Worm (Caenorhabditis elegans): Measurements from ENCODE around the gene W01B6.8.

The W01B6.8 gene

DNA sequence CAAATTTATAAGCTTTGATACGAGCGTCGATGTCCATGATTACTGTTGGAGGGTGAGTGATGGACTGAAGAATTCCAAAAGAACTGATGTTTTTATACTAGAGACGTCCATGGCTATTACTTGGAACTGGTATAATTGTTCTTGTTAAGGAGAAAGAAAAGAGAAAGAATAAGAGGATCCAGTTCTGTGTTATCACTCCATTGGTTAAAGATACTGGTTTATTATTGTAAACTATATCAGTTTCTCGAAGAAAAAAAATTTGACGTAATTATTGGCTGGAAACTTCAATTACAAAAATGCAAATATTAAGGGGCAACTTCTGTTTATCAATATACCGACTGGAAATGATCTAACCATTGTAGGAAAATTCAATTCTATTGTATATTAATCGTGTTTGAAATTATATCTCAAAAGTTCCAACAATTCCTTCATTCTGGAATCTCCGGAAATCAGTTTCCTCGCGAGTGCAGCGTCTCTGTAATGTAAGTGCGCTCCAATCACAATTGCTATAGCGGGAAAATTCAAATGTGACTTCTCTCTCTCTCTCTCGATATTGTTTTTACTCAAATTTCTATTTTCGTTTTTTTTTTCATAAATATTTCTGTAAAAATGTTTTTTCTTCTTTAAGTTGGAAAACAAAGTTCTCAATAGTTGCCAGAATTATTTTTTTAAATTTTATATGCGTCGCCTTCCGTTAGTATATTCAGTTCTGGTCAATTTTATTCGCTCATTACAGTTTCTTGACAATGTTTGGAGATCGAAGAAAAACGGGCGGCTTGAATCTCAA lies 1.4 kb upstream of the W01B6.8 start, which contains the start of the genes col-2 and ndc-80 (continued):
- TF ChIP-seq mab-5 (tag; optimal IDR thresholded peaks at IDR 0.05) (no peak), unc-120 (tag; optimal IDR thresholded peaks at IDR 0.05; ENCODE audit: poor library complexity, severe bottlenecking) (peak; percentile 78), lin-32 (GFP tag; optimal IDR thresholded peaks at IDR 0.05) (no peak), blmp-1 (tag; optimal IDR thresholded peaks at IDR 0.05) (no peak), snpc-4 (tag; optimal IDR thresholded peaks at IDR 0.05) (no peak), zip-8 (tag; optimal IDR thresholded peaks at IDR 0.05) (no peak), M03D4.4 (tag; optimal IDR thresholded peaks at IDR 0.05) (no peak), mep-1 (tag; optimal IDR thresholded peaks at IDR 0.05) (no peak), mls-2 (tag; optimal IDR thresholded peaks at IDR 0.05) (no peak), nhr-237 (tag; optimal IDR thresholded peaks at IDR 0.05) (peak; percentile 65)

ce11 chrIV:10080816-10081215 lies 3.4 kb downstream of the W01B6.8 start, which contains the start of gene W01B6.6:
W01B6.6 (plus strand) TSS chrIV:10081116.
- TF ChIP-seq unc-62 (GFP tag; optimal IDR thresholded peaks at IDR 0.05) (no peak), ztf-11 (tag; optimal IDR thresholded peaks at IDR 0.05) (no peak), mls-2 (tag; optimal IDR thresholded peaks at IDR 0.05) (no peak), lsy-2 (tag; optimal IDR thresholded peaks at IDR 0.05) (no peak), ceh-39 (tag; optimal IDR thresholded peaks at IDR 0.05) (no peak), lin-13 (tag; optimal IDR thresholded peaks at IDR 0.05) (no peak), snpc-4 (tag; optimal IDR thresholded peaks at IDR 0.05) (no peak), nhr-76 (tag; optimal IDR thresholded peaks at IDR 0.05) (no peak), unc-39 (tag; optimal IDR thresholded peaks at IDR 0.05) (no peak), nhr-28 (tag; optimal IDR thresholded peaks at IDR 0.05) (no peak)

ce11 chrIV:10078003-10078402 lies 6.2 kb downstream of the W01B6.8 start:
- TF ChIP-seq elt-1 (tag; optimal IDR thresholded peaks at IDR 0.05; ENCODE audit: borderline replicate concordance, insufficient read depth) (no peak), ham-2 (GFP tag; optimal IDR thresholded peaks at IDR 0.05) (no peak), cnd-1 (tag; optimal IDR thresholded peaks at IDR 0.05) (no peak), blmp-1 (tag; optimal IDR thresholded peaks at IDR 0.05) (no peak), drap-1 (GFP tag; optimal IDR thresholded peaks at IDR 0.05) (no peak), mep-1 (tag; optimal IDR thresholded peaks at IDR 0.05) (no peak), M03D4.4 (tag; optimal IDR thresholded peaks at IDR 0.05) (no peak), bed-3 (GFP tag; optimal IDR thresholded peaks at IDR 0.05) (no peak), snpc-4 (tag; optimal IDR thresholded peaks at IDR 0.05) (no peak), elt-3 (tag; optimal IDR thresholded peaks at IDR 0.05) (no peak), lin-32 (GFP tag; optimal IDR thresholded peaks at IDR 0.05) (no peak), ces-1 (GFP tag; optimal IDR thresholded peaks at IDR 0.05) (no peak), mls-2 (tag; optimal IDR thresholded peaks at IDR 0.05) (no peak)

DNA sequence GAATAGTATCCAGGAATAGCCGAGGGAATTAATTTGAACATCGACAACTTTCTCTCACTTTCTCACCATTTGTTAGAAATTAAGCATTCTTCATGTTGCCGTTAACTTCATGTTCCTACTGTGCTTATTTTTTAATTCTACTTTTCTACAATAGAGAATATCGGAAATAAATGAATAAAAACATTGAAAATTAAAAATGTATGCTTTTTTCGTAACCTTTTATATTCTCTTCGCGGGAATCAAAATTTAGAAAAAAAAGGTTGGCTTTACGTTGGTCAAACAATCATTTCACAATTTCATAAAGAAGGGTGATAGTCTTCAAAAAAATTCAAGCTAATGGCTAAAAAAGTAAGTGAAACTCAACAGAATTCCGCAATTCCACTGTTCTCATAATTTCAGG lies 8.3 kb downstream of the W01B6.8 start, which contains the start of gene W01B6.5:
Gene W01B6.5, plus strand, starts transcription at position 301 of the 400 bp plus-strand sequence.
- TF ChIP-seq cnd-1 (tag; optimal IDR thresholded peaks at IDR 0.05) (no peak), ceh-39 (tag; optimal IDR thresholded peaks at IDR 0.05) (no peak), pha-4 (tag; optimal IDR thresholded peaks at IDR 0.05) (no peak), tbx-8 (GFP tag; optimal IDR thresholded peaks at IDR 0.05) (no peak), mls-2 (tag; optimal IDR thresholded peaks at IDR 0.05) (no peak), nhr-28 (tag; optimal IDR thresholded peaks at IDR 0.05) (no peak), M03D4.4 (tag; optimal IDR thresholded peaks at IDR 0.05) (no peak), elt-1 (tag; optimal IDR thresholded peaks at IDR 0.05; ENCODE audit: borderline replicate concordance, insufficient read depth) (no peak), lsy-2 (tag; optimal IDR thresholded peaks at IDR 0.05) (no peak), blmp-1 (tag; optimal IDR thresholded peaks at IDR 0.05) (no peak), mab-5 (tag; optimal IDR thresholded peaks at IDR 0.05) (no peak), ceh-83 (GFP tag; optimal IDR thresholded peaks at IDR 0.05) (no peak), bed-3 (GFP tag; optimal IDR thresholded peaks at IDR 0.05) (no peak), nhr-2 (tag; optimal IDR thresholded peaks at IDR 0.05) (no peak), unc-39 (tag; optimal IDR thresholded peaks at IDR 0.05) (no peak), lin-13 (tag; optimal IDR thresholded peaks at IDR 0.05) (no peak), ham-2 (GFP tag; optimal IDR thresholded peaks at IDR 0.05) (no peak), ces-1 (GFP tag; optimal IDR thresholded peaks at IDR 0.05) (no peak), drap-1 (GFP tag; optimal IDR thresholded peaks at IDR 0.05) (no peak), flh-1 (GFP tag; optimal IDR thresholded peaks at IDR 0.05) (no peak)

DNA sequence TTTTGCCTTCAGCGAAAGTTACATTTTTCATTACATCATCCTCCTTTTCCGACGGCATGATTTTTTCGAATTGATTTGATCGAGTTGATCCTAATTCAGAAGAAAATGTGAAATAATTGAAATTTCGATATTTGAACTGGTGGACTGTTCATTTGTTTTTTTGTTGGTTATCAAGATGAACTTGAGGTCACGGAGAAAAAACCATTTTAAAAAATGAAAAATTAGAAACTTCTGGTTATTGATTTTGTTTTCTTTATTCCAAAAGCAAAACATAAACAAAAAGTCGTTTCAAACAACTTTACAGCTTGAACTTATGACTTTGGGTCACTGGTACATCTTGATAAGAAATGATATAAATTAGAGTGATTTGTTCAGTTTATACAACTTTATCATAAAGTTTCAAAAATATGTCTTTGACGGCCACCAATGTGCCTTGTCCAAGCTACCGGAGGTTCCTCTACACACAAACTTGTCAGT lies 9.1 kb downstream of the W01B6.8 start, which contains the start of the genes ttbk-4 and W01B6.4:
Gene ttbk-4, minus strand, starts transcription at position 101 of the 477 bp plus-strand sequence.
Gene W01B6.4, plus strand, starts transcription at position 427 of the 477 bp plus-strand sequence.
- TF ChIP-seq unc-120 (tag; optimal IDR thresholded peaks at IDR 0.05; ENCODE audit: poor library complexity, severe bottlenecking) = no peak
- TF ChIP-seq ztf-11 (tag; optimal IDR thresholded peaks at IDR 0.05) = no peak
- TF ChIP-seq bed-3 (GFP tag; optimal IDR thresholded peaks at IDR 0.05) = no peak
- no peak for TF ChIP-seq tbx-8 (GFP tag; optimal IDR thresholded peaks at IDR 0.05)
- TF ChIP-seq ceh-39 (tag; optimal IDR thresholded peaks at IDR 0.05) = no peak

Data from whole organism, mixed stage, embryonic.